Worm (Caenorhabditis elegans): ENCODE results near the gene C25H3.14.

- TF ChIP-seq ama-1 (optimal IDR thresholded peaks at IDR 0.05) = no peak
- TF ChIP-seq ama-1 (GFP tag; optimal IDR thresholded peaks at IDR 0.05) = peak in 1 of 2 experiments; percentile 45
- TF ChIP-seq Y95B8A.8 (GFP tag; IDR thresholded peaks at IDR 0.05) = peak; percentile 63; the same call in 1 of the 2 replicates
- TF ChIP-seq nfya-2 (GFP tag; IDR thresholded peaks at IDR 0.05) = no peak
These were observed 17.2 kb downstream of the C25H3.14 start for ce11 chrII:5712126-5712525.
